Worm (Caenorhabditis elegans): ENCODE results near the gene F59E12.8.
"Not testable (repeated sequence)": the region's sequence is repeated elsewhere in the genome, so short reads cannot be mapped to it uniquely, and the experiment has no call there.

Gene F59E12.8

DNA sequence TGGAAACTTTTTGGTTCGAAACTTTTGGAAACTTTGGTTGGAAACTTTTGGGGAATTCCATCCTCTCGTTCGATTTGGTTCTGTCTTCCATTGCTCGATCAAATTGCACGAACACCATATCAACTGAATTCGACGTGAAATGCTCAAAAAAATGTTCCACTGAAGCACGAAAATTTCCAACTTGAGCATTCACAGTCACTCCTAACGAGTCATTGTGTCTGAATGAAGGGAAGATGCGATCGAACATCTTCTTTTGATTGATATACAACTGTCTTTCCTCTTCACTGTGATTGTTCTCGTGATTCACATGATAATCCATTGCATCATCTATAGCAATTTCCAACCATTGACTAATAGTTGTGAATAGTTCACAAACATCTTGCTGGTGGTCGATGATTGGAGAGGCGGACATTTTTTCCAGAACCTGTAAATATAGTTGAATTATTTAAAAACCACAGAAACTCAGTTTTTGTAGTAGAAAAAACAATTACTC lies 8.4 kb downstream of the F59E12.8 start, which contains the start of gene F59E12.15:
Gene F59E12.15 (minus strand): TSS at position 51 of the 493 bp plus-strand sequence.
- TF ChIP-seq xnd-1 (tag; optimal IDR thresholded peaks at IDR 0.05) (no peak), sdz-38 (tag; optimal IDR thresholded peaks at IDR 0.05) (no peak), F22D6.2 (tag; optimal IDR thresholded peaks at IDR 0.05) (no peak), let-526 (GFP tag; IDR thresholded peaks at IDR 0.05) (no peak), ztf-25 (GFP tag; IDR thresholded peaks at IDR 0.05) (no peak), snpc-1.3 (tag; optimal IDR thresholded peaks at IDR 0.05; ENCODE audit: insufficient read depth) (no peak), nhr-80 (tag; optimal IDR thresholded peaks at IDR 0.05) (no peak), ZK185.1 (tag; optimal IDR thresholded peaks at IDR 0.05; ENCODE audit: poor library complexity, severe bottlenecking) (no peak), ccch-3 (GFP tag; optimal IDR thresholded peaks at IDR 0.05) (no peak), snpc-1.1 (tag; optimal IDR thresholded peaks at IDR 0.05; ENCODE audit: insufficient read depth) (no peak), hlh-26 (GFP tag; conservative IDR thresholded peaks at IDR 0.05) (no peak), hsf-1 (GFP tag; IDR thresholded peaks at IDR 0.05) (no peak), bed-1 (GFP tag; IDR thresholded peaks at IDR 0.05) (no peak), Y95B8A.8 (GFP tag; IDR thresholded peaks at IDR 0.05) (no peak), Y67H2A.10 (GFP tag; conservative IDR thresholded peaks at IDR 0.05) (no peak), ceh-40 (GFP tag; IDR thresholded peaks at IDR 0.05) (no peak), tbp1 (GFP tag; optimal IDR thresholded peaks at IDR 0.05) (no peak)

DNA sequence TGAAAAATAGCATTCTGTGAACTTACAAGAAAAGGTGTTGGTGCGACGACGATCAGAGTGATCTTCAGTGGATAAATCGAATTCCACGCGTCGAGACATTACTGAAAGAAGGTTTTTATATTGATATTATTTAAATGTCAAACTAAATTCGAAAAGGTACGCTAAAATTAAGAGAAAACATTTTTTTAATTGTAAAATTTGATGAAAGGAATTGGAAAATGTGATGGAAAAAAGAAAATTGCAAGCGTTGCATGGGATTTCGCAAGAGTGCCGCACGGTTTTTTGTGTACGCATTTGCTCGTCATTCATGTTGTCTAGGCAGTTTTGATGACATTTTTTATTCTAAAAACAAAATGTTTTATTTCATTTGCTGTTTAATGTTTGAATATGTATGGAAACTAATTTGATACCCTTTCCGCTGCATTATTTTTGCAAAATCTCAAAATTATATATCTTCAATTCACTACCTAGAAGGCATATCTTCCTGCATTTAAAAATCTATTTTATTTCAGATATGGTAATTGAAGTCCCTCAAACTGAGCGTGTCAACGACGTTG lies 14.3 kb downstream of the F59E12.8 start, which contains the start of the genes eif-3.L and npl-4.2:
Gene eif-3.L (minus strand): TSS at position 101 of the 557 bp plus-strand sequence.
Gene npl-4.2 (plus strand): TSS at position 507 of the 557 bp plus-strand sequence.
- TF ChIP-seq snpc-3.4 (tag; optimal IDR thresholded peaks at IDR 0.05); T26A5.8 (tag; optimal IDR thresholded peaks at IDR 0.05); unc-62 (GFP tag; optimal IDR thresholded peaks at IDR 0.05): not testable (repeated sequence)

DNA sequence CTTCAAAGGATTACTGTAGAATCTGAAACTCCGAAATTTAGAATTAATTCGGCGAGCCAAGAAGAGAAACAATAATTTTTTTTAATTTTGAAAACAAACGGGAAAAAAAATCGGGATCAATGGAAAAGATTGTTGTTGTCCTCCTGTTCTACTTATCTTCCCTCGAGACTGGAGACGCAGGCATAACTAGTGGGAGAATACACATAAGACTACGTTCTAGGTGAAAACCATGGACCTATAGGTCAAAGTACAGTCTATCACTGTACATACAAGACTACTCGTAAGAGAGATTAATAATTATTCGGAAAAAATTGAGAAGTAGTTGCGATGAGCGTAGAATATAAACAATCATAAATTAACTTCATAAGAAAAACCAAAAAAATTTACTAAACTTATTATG lies 17.4 kb downstream of the F59E12.8 start, which contains the start of gene dhs-6:
Gene dhs-6 (minus strand): TSS at position 22 of the 400 bp plus-strand sequence.
- TF ChIP-seq zim-3 (tag; optimal IDR thresholded peaks at IDR 0.05) (no peak), madf-6 (GFP tag; IDR thresholded peaks at IDR 0.05) (peak; percentile 15; the same call in 1 of the 2 replicates), hlh-12 (tag; optimal IDR thresholded peaks at IDR 0.05) (no peak), ztf-26 (tag; optimal IDR thresholded peaks at IDR 0.05) (no peak), snpc-3.4 (tag; optimal IDR thresholded peaks at IDR 0.05) (peak; percentile 49), dox-1 (GFP tag; IDR thresholded peaks at IDR 0.05) (no peak), nhr-90 (tag; optimal IDR thresholded peaks at IDR 0.05) (no peak), lsy-27 (tag; optimal IDR thresholded peaks at IDR 0.05; ENCODE audit: borderline replicate concordance, insufficient read depth) (no peak), T07F8.4 (tag; optimal IDR thresholded peaks at IDR 0.05) (no peak), tlf-1 (GFP tag; optimal IDR thresholded peaks at IDR 0.05) (no peak), ceh-58 (GFP tag; IDR thresholded peaks at IDR 0.05) (no peak), hmg-1.2 (GFP tag; IDR thresholded peaks at IDR 0.05) (no peak), chd-7 (tag; optimal IDR thresholded peaks at IDR 0.05) (no peak), C17E4.6 (GFP tag; IDR thresholded peaks at IDR 0.05) (no peak), ekl-4 (GFP tag; IDR thresholded peaks at IDR 0.05) (no peak), fkh-3 (tag; optimal IDR thresholded peaks at IDR 0.05) (no peak), tbp1 (GFP tag; optimal IDR thresholded peaks at IDR 0.05) (no peak), ceh-27 (GFP tag; optimal IDR thresholded peaks at IDR 0.05) (no peak), madf-10 (tag; optimal IDR thresholded peaks at IDR 0.05) (no peak), Y67H2A.10 (GFP tag; conservative IDR thresholded peaks at IDR 0.05) (no peak), tbx-9 (tag; optimal IDR thresholded peaks at IDR 0.05; ENCODE audit: borderline replicate concordance) (no peak), let-607 (tag; optimal IDR thresholded peaks at IDR 0.05) (no peak), B0336.3 (GFP tag; IDR thresholded peaks at IDR 0.05) (no peak), madf-8 (GFP tag; conservative IDR thresholded peaks at IDR 0.05) (no peak), F52B5.7 (tag; optimal IDR thresholded peaks at IDR 0.05) (no peak), K12H6.12 (tag; optimal IDR thresholded peaks at IDR 0.05) (no peak), T26A5.8 (tag; optimal IDR thresholded peaks at IDR 0.05) (no peak), repo-1 (tag; optimal IDR thresholded peaks at IDR 0.05) (no peak), madf-3 (GFP tag; IDR thresholded peaks at IDR 0.05) (0 out of 2 replicates have a peak, but pooled peaks have one; percentile 28)
